Worm (Caenorhabditis elegans) whole organism, mixed stage, embryonic: Measurements from ENCODE around the gene C33D3.3.

Experiments
- nhr-76 ChIP-seq: sonication (generic microtip); optimal IDR thresholded peaks from 2 replicates; lab custom pipeline; 2017; ENCODE audit warnings: missing biosample characterization, missing genetic modification characterization
- unc-62 ChIP-seq: fragments of 150-350 bp; optimal IDR thresholded peaks from 2 replicates; lab custom pipeline; 2014; ENCODE audit warnings: missing biosample characterization, missing genetic modification reagents, missing genetic modification characterization

- TF ChIP-seq unc-62 (no peak), nhr-76 (tag; lab: Kevin White, UChicago) (no peak)
Observed at ce11 chrX:10528993-10529392, 43.8 kb downstream of the C33D3.3 start, which contains the start of the genes F14F3.5 and slcf-1.
